Fruit fly (Drosophila melanogaster): ENCODE results near the gene CG8004.
A peak's percentile ranks its signal among the peaks of the same experiment; 100 is the strongest.

The CG8004 gene

DNA sequence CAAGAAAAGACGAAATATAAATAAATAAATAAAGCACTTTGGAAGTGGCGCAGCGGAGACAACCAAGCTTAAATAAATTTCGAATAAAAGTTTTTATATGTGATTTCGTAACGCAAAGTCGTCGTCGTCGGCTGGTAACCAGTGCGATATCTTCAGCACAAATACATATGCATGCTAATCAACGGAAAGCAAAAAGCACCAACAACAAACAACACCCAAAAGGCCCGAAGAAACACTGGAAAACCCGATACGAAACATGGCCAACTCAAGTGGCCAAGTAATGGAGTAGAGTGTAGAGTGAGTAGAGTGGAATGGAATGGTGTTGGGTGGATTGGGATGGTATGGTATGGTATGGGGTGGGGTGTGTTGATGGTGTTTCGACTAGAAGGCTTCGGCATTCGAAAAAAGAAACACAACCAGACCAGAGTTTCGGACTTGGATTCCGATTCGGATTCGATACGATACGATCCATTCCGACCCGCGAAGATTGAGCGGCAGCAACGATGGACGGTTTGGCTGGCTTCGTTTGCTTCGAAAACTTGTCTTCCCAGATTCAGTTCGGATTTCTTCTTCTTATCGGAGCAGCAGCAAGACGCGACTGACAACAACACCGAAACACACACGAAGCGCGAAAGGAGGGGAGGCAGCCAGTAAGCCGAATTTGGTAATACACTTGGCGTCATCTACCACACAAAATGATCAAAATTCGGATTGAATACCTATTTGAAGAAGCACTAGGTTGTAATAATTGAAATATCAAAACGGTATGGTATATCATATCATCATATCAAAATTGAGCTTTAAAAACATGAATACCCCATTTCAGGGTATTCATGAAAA lies 25.5 kb downstream of the CG8004 start (continued):
- TF ChIP-seq CG10321 (GFP tag; IDR thresholded peaks at IDR 0.05) (peak; percentile 76), Jarid2 (GFP tag; optimal IDR thresholded peaks at IDR 0.05) (peak; percentile 57), az2 (GFP tag; optimal IDR thresholded peaks at IDR 0.05) (peak; percentile 95), jing (GFP tag; optimal IDR thresholded peaks at IDR 0.05) (peak; percentile 91), HLHmδ (GFP tag; optimal IDR thresholded peaks at IDR 0.05) (no peak), CG30020 (tag; optimal IDR thresholded peaks at IDR 0.05) (peak; percentile 64), ranshi (GFP tag; IDR thresholded peaks at IDR 0.05) (peak; percentile 86; the same call in 1 of the 2 replicates), disco-r (GFP tag; optimal IDR thresholded peaks at IDR 0.05) (peak; percentile 94), CG1647 (GFP tag; optimal IDR thresholded peaks at IDR 0.05) (peak; percentile 87), p53 (GFP tag; optimal IDR thresholded peaks at IDR 0.05) (peak; percentile 83), Dfd (GFP tag; optimal IDR thresholded peaks at IDR 0.05) (no peak), inv (GFP tag; IDR thresholded peaks at IDR 0.05; ENCODE audit: partially characterized antibody) (no peak), Tbp (GFP tag; optimal IDR thresholded peaks at IDR 0.05) (no peak), CG12104 (GFP tag; optimal IDR thresholded peaks at IDR 0.05) (peak; percentile 91), Kr (GFP tag; optimal IDR thresholded peaks at IDR 0.05) (no peak), CG4404 (GFP tag; IDR thresholded peaks at IDR 0.05) (peak; percentile 70; the same call in 1 of the 2 replicates), toy (GFP tag; IDR thresholded peaks at IDR 0.05) (peak; percentile 86), wor (GFP tag; IDR thresholded peaks at IDR 0.05) (peak; percentile 89), HLH3B (GFP tag; IDR thresholded peaks at IDR 0.05) (peak; percentile 96), Dip2 (GFP tag; IDR thresholded peaks at IDR 0.05) (no peak), otp (GFP tag; IDR thresholded peaks at IDR 0.05) (peak; percentile 96), Camta (GFP tag; optimal IDR thresholded peaks at IDR 0.05) (peak; percentile 40), Antp (GFP tag; optimal IDR thresholded peaks at IDR 0.05) (peak; percentile 98), ftz-f1 (GFP tag; optimal IDR thresholded peaks at IDR 0.05) (peak; percentile 65), B-H2 (GFP tag; optimal IDR thresholded peaks at IDR 0.05) (peak; percentile 50), CG3847 (GFP tag; IDR thresholded peaks at IDR 0.05) (peak; percentile 95), CG6791 (GFP tag; IDR thresholded peaks at IDR 0.05; ENCODE audit: partially characterized antibody) (no peak)

DNA sequence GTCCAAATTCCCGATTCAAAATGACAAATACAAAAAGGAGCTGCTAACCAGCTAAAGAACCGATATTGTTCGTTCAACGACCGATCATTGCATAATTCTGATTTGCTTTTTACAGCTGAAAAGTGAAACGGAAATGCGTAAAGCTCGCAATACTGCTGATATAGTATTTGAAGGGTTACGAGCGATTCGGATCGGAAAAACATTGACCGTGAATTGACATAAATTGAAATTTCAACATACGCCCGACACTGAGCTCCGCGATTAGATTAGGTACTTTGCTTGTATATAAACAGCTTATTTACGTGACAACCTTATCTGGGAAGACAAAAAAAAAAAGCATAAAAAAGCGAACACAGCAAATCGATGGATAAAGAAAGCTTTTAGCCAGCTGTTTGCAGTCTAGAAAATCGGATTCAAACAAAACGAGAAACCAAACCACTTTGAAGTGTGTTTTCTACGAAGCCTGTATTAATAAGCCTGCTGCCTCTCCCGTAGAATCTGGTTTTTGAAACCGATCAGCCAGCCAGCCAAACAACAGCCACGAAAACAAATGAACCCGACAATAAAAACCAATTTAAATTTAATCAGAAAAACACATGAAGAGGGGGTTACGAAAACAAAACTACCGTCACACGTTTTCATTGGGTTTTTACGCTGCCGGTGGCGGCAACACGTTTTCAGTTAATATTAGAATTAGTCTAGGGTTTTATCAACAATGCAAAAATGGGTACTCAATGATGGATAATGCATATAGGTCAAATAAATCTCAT lies 26.6 kb downstream of the CG8004 start:
- TF ChIP-seq Side (GFP tag; optimal IDR thresholded peaks at IDR 0.05) (no peak), klu (GFP tag; IDR thresholded peaks at IDR 0.05) (no peak), ewg (GFP tag; optimal IDR thresholded peaks at IDR 0.05) (no peak), Xrp1 (GFP tag; IDR thresholded peaks at IDR 0.05) (no peak), CG15011 (GFP tag; optimal IDR thresholded peaks at IDR 0.05) (no peak), chm (GFP tag; IDR thresholded peaks at IDR 0.05) (no peak; the same call in 1 of the 2 replicates), Awh (GFP tag; IDR thresholded peaks at IDR 0.05) (0 out of 2 replicates have a peak, but pooled peaks have one; percentile 65), CG1647 (GFP tag; optimal IDR thresholded peaks at IDR 0.05) (no peak), ap (GFP tag; IDR thresholded peaks at IDR 0.05) (no peak), Hr3 (GFP tag; optimal IDR thresholded peaks at IDR 0.05) (no peak), row (GFP tag; IDR thresholded peaks at IDR 0.05) (no peak), Dad (GFP tag; optimal IDR thresholded peaks at IDR 0.05) (no peak), GATAe (GFP tag; conservative IDR thresholded peaks at IDR 0.05) (peak; percentile 32; the same call in 1 of the 2 replicates), Hr78 (GFP tag; optimal IDR thresholded peaks at IDR 0.05) (no peak), trem (tag; optimal IDR thresholded peaks at IDR 0.05) (no peak), CG11723 (GFP tag; optimal IDR thresholded peaks at IDR 0.05) (no peak), NC2β (GFP tag; optimal IDR thresholded peaks at IDR 0.05) (no peak), Spps (tag; optimal IDR thresholded peaks at IDR 0.05) (no peak), CG18619 (GFP tag; optimal IDR thresholded peaks at IDR 0.05) (no peak), Dfd (GFP tag; optimal IDR thresholded peaks at IDR 0.05) (no peak), CG9797 (GFP tag; optimal IDR thresholded peaks at IDR 0.05) (no peak), Opbp (GFP tag; IDR thresholded peaks at IDR 0.05; ENCODE audit: partially characterized antibody) (no peak), twi (tag; optimal IDR thresholded peaks at IDR 0.05) (no peak), Drgx (GFP tag; IDR thresholded peaks at IDR 0.05) (no peak), HLH3B (GFP tag; IDR thresholded peaks at IDR 0.05) (no peak)
